Worm (Caenorhabditis elegans): ENCODE results near the gene cid-1.

- TF ChIP-seq hlh-11 (tag; optimal IDR thresholded peaks at IDR 0.05) (no peak), lin-15B (tag; optimal IDR thresholded peaks at IDR 0.05) (no peak), pqm-1 (tag; optimal IDR thresholded peaks at IDR 0.05) (no peak), ztf-11 (tag; optimal IDR thresholded peaks at IDR 0.05) (no peak), daf-16 (GFP tag; optimal IDR thresholded peaks at IDR 0.05) (no peak), daf-16 (tag; optimal IDR thresholded peaks at IDR 0.05) (no peak), dpl-1 (GFP tag; optimal IDR thresholded peaks at IDR 0.05) (no peak)
These were observed 46.7 kb upstream of the cid-1 start for ce11 chrIII:5126988-5127387.
